Fruit fly (Drosophila melanogaster) whole organism, embryonic: ENCODE results near the gene cher.
A peak's percentile ranks its signal among the peaks of the same experiment; 100 is the strongest.

Source experiments
- Atf-2 ChIP-seq: fragments of 200-800 bp; sonication (Bioruptor generic); optimal IDR thresholded peaks from 2 replicates; lab custom pipeline; 2016; ENCODE audit warnings: missing biosample characterization, missing genetic modification characterization
- Bteb2 ChIP-seq: fragments of 200-800 bp; sonication (Bioruptor generic); optimal IDR thresholded peaks from 2 replicates; lab custom pipeline; 2016; ENCODE audit warnings: missing biosample characterization, missing genetic modification characterization
- CG12744 ChIP-seq: fragments of 200-800 bp; sonication (Bioruptor generic); optimal IDR thresholded peaks from 2 replicates; lab custom pipeline; 2016; ENCODE audit warnings: missing biosample characterization, missing genetic modification characterization
- CG1529 ChIP-seq: fragments of 200-800 bp; sonication (Bioruptor generic); optimal IDR thresholded peaks from 3 replicates; lab custom pipeline; 2018; ENCODE audit warnings: missing biosample characterization, missing genetic modification characterization
- CG15601 ChIP-seq: fragments of 200-800 bp; sonication (Bioruptor generic); optimal IDR thresholded peaks from 3 replicates; lab custom pipeline; 2019; ENCODE audit warnings: missing biosample characterization, mild to moderate bottlenecking, missing genetic modification characterization, moderate library complexity
- CG15696 ChIP-seq: fragments of 200-800 bp; sonication (Bioruptor generic); optimal IDR thresholded peaks from 2 replicates; lab custom pipeline; 2019; ENCODE audit warnings: missing biosample characterization, mild to moderate bottlenecking, missing genetic modification characterization, moderate library complexity
- CG17361 ChIP-seq: fragments of 200-800 bp; sonication (Bioruptor generic); IDR thresholded peaks from 3 replicates; pipeline ENCODE4 v1.3.6; 2022; ENCODE audit warnings: missing biosample characterization, missing genetic modification characterization
- CG2129 ChIP-seq: fragments of 200-800 bp; sonication (Bioruptor generic); IDR thresholded peaks from 2 replicates; pipeline ENCODE4 v1.3.6; 2022; ENCODE audit warnings: missing biosample characterization, missing genetic modification characterization; ENCODE audit not compliant: partially characterized antibody
- CG3163 ChIP-seq: fragments of 200-800 bp; sonication (Bioruptor generic); optimal IDR thresholded peaks from 3 replicates; lab custom pipeline; 2016; ENCODE audit warnings: missing biosample characterization, missing genetic modification characterization
- CG3281 ChIP-seq: fragments of 200-800 bp; sonication (Bioruptor generic); optimal IDR thresholded peaks from 3 replicates; lab custom pipeline; 2017; ENCODE audit warnings: missing biosample characterization, mild to moderate bottlenecking, missing genetic modification characterization
- CG34376 ChIP-seq: fragments of 200-800 bp; sonication (Bioruptor generic); optimal IDR thresholded peaks from 2 replicates; lab custom pipeline; 2018; ENCODE audit warnings: missing biosample characterization, mild to moderate bottlenecking, missing genetic modification characterization
- CG3726 ChIP-seq: fragments of 200-800 bp; sonication (Bioruptor generic); IDR thresholded peaks from 3 replicates; pipeline ENCODE4, ENCODE4 v1.3.6; 2022; ENCODE audit warnings: missing biosample characterization, missing genetic modification characterization
- CG4282 ChIP-seq: fragments of 200-800 bp; sonication (Bioruptor generic); optimal IDR thresholded peaks from 2 replicates; lab custom pipeline; 2016; ENCODE audit warnings: missing biosample characterization, missing genetic modification characterization
- CG6254 ChIP-seq: fragments of 200-800 bp; sonication (Bioruptor generic); optimal IDR thresholded peaks from 3 replicates; lab custom pipeline; 2017; ENCODE audit warnings: mild to moderate bottlenecking, missing biosample characterization, missing genetic modification reagents, missing genetic modification characterization
- CG6765 ChIP-seq: fragments of 200-800 bp; sonication (Bioruptor generic); optimal IDR thresholded peaks from 3 replicates; lab custom pipeline; 2017; ENCODE audit warnings: missing biosample characterization, mild to moderate bottlenecking, missing genetic modification characterization
- CG6854 ChIP-seq: fragments of 200-800 bp; sonication (Bioruptor generic); optimal IDR thresholded peaks from 3 replicates; lab custom pipeline; 2017; ENCODE audit warnings: missing biosample characterization, mild to moderate bottlenecking, missing genetic modification characterization
- CG8089 ChIP-seq: fragments of 200-800 bp; sonication (Bioruptor generic); optimal IDR thresholded peaks from 3 replicates; lab custom pipeline; 2016; ENCODE audit warnings: missing biosample characterization, missing genetic modification characterization
- CG8478 ChIP-seq: fragments of >200 bp; optimal IDR thresholded peaks from 2 replicates; lab custom pipeline; 2018
- CG9609 ChIP-seq: fragments of 200-800 bp; sonication (Bioruptor generic); optimal IDR thresholded peaks from 3 replicates; lab custom pipeline; 2016; ENCODE audit warnings: missing biosample characterization, missing genetic modification characterization
- D19A ChIP-seq: fragments of 200-800 bp; optimal IDR thresholded peaks from 3 replicates; lab custom pipeline; 2019; ENCODE audit warnings: missing biosample characterization, mild to moderate bottlenecking, missing genetic modification characterization, moderate library complexity
- E2f2 ChIP-seq: fragments of 200-800 bp; sonication (Bioruptor generic); IDR thresholded peaks from 2 replicates; pipeline ENCODE4 v1.3.6; 2022; ENCODE audit warnings: missing biosample characterization, missing genetic modification characterization
- Fer1 ChIP-seq: fragments of 200-800 bp; sonication (Bioruptor generic); optimal IDR thresholded peaks from 2 replicates; lab custom pipeline; 2017; ENCODE audit warnings: missing biosample characterization, mild to moderate bottlenecking, missing genetic modification characterization
- H2.0 ChIP-seq: fragments of 200-800 bp; sonication (Bioruptor generic); IDR thresholded peaks from 2 replicates; pipeline ENCODE4 v1.3.6; 2022; ENCODE audit warnings: missing biosample characterization, missing genetic modification characterization
- HLH3B ChIP-seq: fragments of 200-800 bp; sonication (Bioruptor generic); IDR thresholded peaks from 2 replicates; pipeline ENCODE4 v1.3.6; 2022; ENCODE audit warnings: missing biosample characterization, missing genetic modification characterization
- Meics ChIP-seq: fragments of 200-800 bp; sonication (Bioruptor generic); optimal IDR thresholded peaks from 2 replicates; lab custom pipeline; 2017; ENCODE audit warnings: missing biosample characterization, mild to moderate bottlenecking, missing genetic modification characterization
- Nf-YC ChIP-seq: fragments of 200-800 bp; optimal IDR thresholded peaks from 3 replicates; lab custom pipeline; 2019; ENCODE audit warnings: missing biosample characterization, mild to moderate bottlenecking, missing genetic modification characterization, moderate library complexity
- Ravus ChIP-seq: fragments of 200-800 bp; sonication (Bioruptor generic); IDR thresholded peaks from 2 replicates; pipeline ENCODE4 v1.3.6; 2022; ENCODE audit warnings: missing biosample characterization, missing genetic modification characterization
- Rfx ChIP-seq: fragments of 200-800 bp; sonication (Bioruptor generic); IDR thresholded peaks from 2 replicates; pipeline ENCODE4 v1.3.6; 2022; ENCODE audit warnings: missing biosample characterization, missing genetic modification characterization
- Scr ChIP-seq: fragments of 200-800 bp; sonication (Bioruptor generic); IDR thresholded peaks from 2 replicates; pipeline ENCODE4 v1.3.6; 2022; ENCODE audit warnings: missing biosample characterization, missing genetic modification characterization; ENCODE audit not compliant: partially characterized antibody
- Side ChIP-seq: fragments of 200-800 bp; sonication (Bioruptor generic); optimal IDR thresholded peaks from 2 replicates; lab custom pipeline; 2016; ENCODE audit warnings: missing biosample characterization, missing genetic modification characterization
- Ssrp ChIP-seq: fragments of 200-800 bp; sonication (Bioruptor generic); optimal IDR thresholded peaks from 2 replicates; lab custom pipeline; 2018; ENCODE audit warnings: missing biosample characterization, mild to moderate bottlenecking, missing genetic modification characterization, moderate library complexity
- abd-A ChIP-seq: fragments of 200-800 bp; sonication (Bioruptor generic); optimal IDR thresholded peaks from 3 replicates; lab custom pipeline; 2019; ENCODE audit warnings: missing biosample characterization, mild to moderate bottlenecking, missing genetic modification characterization, moderate library complexity
- ase ChIP-seq: fragments of 200-800 bp; sonication (Bioruptor generic); IDR thresholded peaks from 3 replicates; pipeline ENCODE4 v1.3.6; 2022; ENCODE audit warnings: missing biosample characterization, missing genetic modification characterization
- ato ChIP-seq: fragments of 200-800 bp; sonication (Bioruptor generic); IDR thresholded peaks from 2 replicates; pipeline ENCODE4 v1.3.6; 2022; ENCODE audit warnings: missing biosample characterization, missing genetic modification characterization; ENCODE audit not compliant: partially characterized antibody
- bbx ChIP-seq: fragments of 200-800 bp; sonication (Bioruptor generic); IDR thresholded peaks from 2 replicates; pipeline ENCODE4 v1.3.6; 2022; ENCODE audit warnings: missing biosample characterization, missing genetic modification characterization; ENCODE audit not compliant: partially characterized antibody
- cato ChIP-seq: fragments of 200-800 bp; sonication (Bioruptor generic); optimal IDR thresholded peaks from 2 replicates; lab custom pipeline; 2016; ENCODE audit warnings: missing biosample characterization, missing genetic modification characterization, borderline replicate concordance
- crol ChIP-seq: fragments of 200-800 bp; sonication (Bioruptor generic); IDR thresholded peaks from 2 replicates; pipeline ENCODE4 v1.3.6; 2022; ENCODE audit warnings: missing biosample characterization, missing genetic modification characterization
- dan ChIP-seq: fragments of 200-800 bp; sonication (Bioruptor generic); IDR thresholded peaks from 2 replicates; pipeline ENCODE4 v1.3.6; 2022; ENCODE audit warnings: missing biosample characterization, missing genetic modification characterization
- disco-r ChIP-seq: fragments of 200-800 bp; sonication (Bioruptor generic); optimal IDR thresholded peaks from 2 replicates; lab custom pipeline; 2016; ENCODE audit warnings: missing biosample characterization, missing genetic modification characterization
- dmrt99B ChIP-seq: fragments of 200-800 bp; sonication (Bioruptor generic); optimal IDR thresholded peaks from 2 replicates; lab custom pipeline; 2018; ENCODE audit warnings: missing biosample characterization, mild to moderate bottlenecking, missing genetic modification characterization, moderate library complexity
- eve ChIP-seq, 2 experiments: fragments of >200 bp; optimal IDR thresholded peaks; 2 replicates each; lab custom pipeline; 2017; ENCODE audit warnings: missing biosample characterization in 2 of 2, missing genetic modification characterization in 2 of 2
- gem ChIP-seq: fragments of 200-800 bp; sonication (Bioruptor generic); optimal IDR thresholded peaks from 2 replicates; lab custom pipeline; 2019; ENCODE audit warnings: missing biosample characterization, mild to moderate bottlenecking, missing genetic modification characterization, moderate library complexity
- hb ChIP-seq: fragments of 200-800 bp; sonication (Bioruptor generic); IDR thresholded peaks from 3 replicates; pipeline ENCODE4 v1.3.6; 2022; ENCODE audit warnings: missing biosample characterization, missing genetic modification characterization; ENCODE audit not compliant: partially characterized antibody
- maf-S ChIP-seq: fragments of 200-800 bp; sonication (Bioruptor generic); optimal IDR thresholded peaks from 2 replicates; lab custom pipeline; 2016; ENCODE audit warnings: missing biosample characterization, missing genetic modification characterization
- pho ChIP-seq: fragments of 200-800 bp; sonication (Bioruptor generic); optimal IDR thresholded peaks from 2 replicates; lab custom pipeline; 2016; ENCODE audit warnings: missing biosample characterization, missing genetic modification characterization
- run ChIP-seq: fragments of 200-800 bp; sonication (Bioruptor generic); optimal IDR thresholded peaks from 3 replicates; lab custom pipeline; 2018; ENCODE audit warnings: missing biosample characterization, mild to moderate bottlenecking, missing genetic modification characterization
- schlank ChIP-seq: fragments of 200-800 bp; sonication (Bioruptor generic); optimal IDR thresholded peaks from 2 replicates; lab custom pipeline; 2018; ENCODE audit warnings: missing biosample characterization, mild to moderate bottlenecking, missing genetic modification characterization
- sens-2 ChIP-seq: fragments of 200-800 bp; sonication (Bioruptor generic); IDR thresholded peaks from 2 replicates; pipeline ENCODE4 v1.3.6; 2022; ENCODE audit warnings: missing biosample characterization, missing genetic modification characterization
- sna ChIP-seq: fragments of 200-800 bp; sonication (Bioruptor generic); IDR thresholded peaks from 2 replicates; pipeline ENCODE4 v1.3.6; 2022; ENCODE audit warnings: missing biosample characterization, missing genetic modification characterization; ENCODE audit not compliant: partially characterized antibody
- toy ChIP-seq: fragments of 200-800 bp; sonication (Bioruptor generic); IDR thresholded peaks from 2 replicates; pipeline ENCODE4 v1.3.6; 2022; ENCODE audit warnings: missing biosample characterization, missing genetic modification characterization
- vnd ChIP-seq: fragments of 200-800 bp; sonication (Bioruptor generic); IDR thresholded peaks from 3 replicates; pipeline ENCODE4 v1.3.6; 2022; ENCODE audit warnings: missing biosample characterization, missing genetic modification characterization; ENCODE audit not compliant: partially characterized antibody
- wek ChIP-seq: fragments of 200-800 bp; sonication (Bioruptor generic); optimal IDR thresholded peaks from 3 replicates; lab custom pipeline; 2018; ENCODE audit warnings: missing biosample characterization, mild to moderate bottlenecking, missing genetic modification characterization, moderate library complexity

cher gene

DNA sequence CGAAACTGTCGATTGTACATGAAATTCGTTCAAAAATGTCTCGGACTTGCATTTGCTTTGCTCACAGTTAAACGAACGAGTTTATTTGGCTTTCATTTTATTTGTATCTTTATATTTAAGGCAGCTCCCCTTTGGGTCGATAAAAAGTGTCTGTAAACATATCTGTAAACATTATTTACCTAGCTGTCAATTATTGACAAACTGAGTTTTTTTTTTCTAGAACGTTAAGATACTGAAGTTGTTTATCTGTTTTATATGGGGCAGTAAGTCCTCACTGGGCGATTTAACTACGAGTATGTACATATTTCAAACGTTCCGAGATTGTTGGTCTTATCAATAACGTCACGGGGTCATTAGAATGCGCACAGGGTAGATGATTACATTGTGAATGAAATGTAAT is 9.5 kb downstream of the cher start (continued):
- TF ChIP-seq toy (GFP tag; lab: Robert Waterston, UW), result no peak
- no peak for TF ChIP-seq sna
- no peak for TF ChIP-seq cato (GFP tag; lab: Kevin White, UChicago)
- no peak for TF ChIP-seq CG17361 (GFP tag; lab: Robert Waterston, UW)
- no peak for TF ChIP-seq CG2129
- no peak for TF ChIP-seq CG12744 (GFP tag; lab: Kevin White, UChicago)
- TF ChIP-seq abd-A (tag; lab: Kevin White, UChicago), result no peak
- TF ChIP-seq CG3163 (GFP tag; lab: Kevin White, UChicago), result no peak
- no peak for TF ChIP-seq CG9609 (GFP tag; lab: Kevin White, UChicago)
- TF ChIP-seq CG8089 (GFP tag; lab: Kevin White, UChicago), result no peak
- no peak for TF ChIP-seq Meics (GFP tag; lab: Kevin White, UChicago)
- TF ChIP-seq sens-2 (GFP tag; lab: Robert Waterston, UW), result no peak
- peak; percentile 31 for TF ChIP-seq wek (GFP tag; lab: Kevin White, UChicago)
- TF ChIP-seq bbx (GFP tag; lab: Robert Waterston, UW), result no peak
- TF ChIP-seq dmrt99B (tag; lab: Kevin White, UChicago), result no peak
- TF ChIP-seq crol, result no peak
- TF ChIP-seq CG15601, result peak; percentile 62
- TF ChIP-seq Ssrp, result no peak
- peak; percentile 27 for TF ChIP-seq CG6765 (GFP tag; lab: Kevin White, UChicago)
- no peak for TF ChIP-seq run
- TF ChIP-seq CG3726 (GFP tag; lab: Robert Waterston, UW), result no peak
- TF ChIP-seq Scr (GFP tag; lab: Robert Waterston, UW), result no peak
- TF ChIP-seq Rfx, result no peak; the same call in 1 of the 2 replicates
- TF ChIP-seq D19A (tag; lab: Kevin White, UChicago), result no peak
- no peak for TF ChIP-seq Nf-YC (tag; lab: Kevin White, UChicago)
- no peak for TF ChIP-seq CG8478 (lab: Kevin White, UChicago)
- TF ChIP-seq vnd, result no peak
- peak; percentile 58 for TF ChIP-seq Fer1 (GFP tag; lab: Kevin White, UChicago)
- no peak for TF ChIP-seq gem (tag; lab: Kevin White, UChicago)
- no peak for TF ChIP-seq dan (GFP tag; lab: Robert Waterston, UW)
- no peak for TF ChIP-seq Side (GFP tag; lab: Kevin White, UChicago)
- TF ChIP-seq ase, result no peak
- TF ChIP-seq CG1529 (GFP tag; lab: Kevin White, UChicago), result peak; percentile 35
- peak; percentile 50 for TF ChIP-seq CG15696
- TF ChIP-seq CG3281 (GFP tag; lab: Kevin White, UChicago), result no peak
- no peak for TF ChIP-seq hb (GFP tag; lab: Robert Waterston, UW)
- no peak for TF ChIP-seq disco-r (GFP tag; lab: Kevin White, UChicago)
- no peak for TF ChIP-seq eve (GFP tag; optimal IDR thresholded peaks at IDR 0.05; lab: Kevin White, UChicago)
- TF ChIP-seq HLH3B (GFP tag; lab: Robert Waterston, UW), result no peak
- TF ChIP-seq Atf-2 (GFP tag; lab: Kevin White, UChicago), result no peak
- no peak for TF ChIP-seq ato
- no peak for TF ChIP-seq schlank (tag; lab: Kevin White, UChicago)
- TF ChIP-seq E2f2, result no peak
- no peak for TF ChIP-seq maf-S
- TF ChIP-seq Bteb2 (GFP tag; lab: Kevin White, UChicago), result no peak
- peak; percentile 30 for TF ChIP-seq CG6254 (GFP tag; lab: Kevin White, UChicago)
- no peak for TF ChIP-seq H2.0 (GFP tag; lab: Robert Waterston, UW)
- TF ChIP-seq CG6854 (GFP tag; lab: Kevin White, UChicago), result peak; percentile 31
- TF ChIP-seq CG34376 (GFP tag; lab: Kevin White, UChicago), result peak; percentile 43
- TF ChIP-seq CG4282 (GFP tag; lab: Kevin White, UChicago), result no peak
- no peak for TF ChIP-seq pho (GFP tag; lab: Kevin White, UChicago)
- TF ChIP-seq Ravus, result no peak
